Worm (Caenorhabditis elegans): Measurements from ENCODE around the gene F52D10.4.

F52D10.4 gene

DNA sequence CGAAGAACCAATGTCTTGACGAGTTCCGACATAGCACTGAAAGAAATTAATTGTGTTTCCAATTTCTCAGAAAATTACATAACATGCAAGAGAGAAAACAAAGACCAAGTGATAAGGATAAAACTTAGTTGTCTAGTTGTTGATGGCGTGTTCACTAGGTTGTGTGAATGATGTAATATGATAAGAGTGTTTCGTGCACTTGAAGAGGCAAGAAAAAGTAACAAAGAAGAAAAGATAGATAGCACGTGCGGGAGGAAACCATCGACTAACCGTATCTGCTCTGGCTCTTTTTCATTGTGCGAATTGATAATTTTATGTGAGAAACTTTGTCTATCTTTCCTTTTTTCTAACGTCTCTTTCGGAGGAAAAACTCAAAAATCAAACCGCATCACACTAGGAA, 44.4 kb downstream of the F52D10.4 start, which contains the start of gene sfxn-1.5 (continued):
- no peak for TF ChIP-seq unc-39 (tag; optimal IDR thresholded peaks at IDR 0.05)
- no peak for TF ChIP-seq nhr-237 (tag; optimal IDR thresholded peaks at IDR 0.05)
- no peak for TF ChIP-seq fkh-2 (tag; optimal IDR thresholded peaks at IDR 0.05)

DNA sequence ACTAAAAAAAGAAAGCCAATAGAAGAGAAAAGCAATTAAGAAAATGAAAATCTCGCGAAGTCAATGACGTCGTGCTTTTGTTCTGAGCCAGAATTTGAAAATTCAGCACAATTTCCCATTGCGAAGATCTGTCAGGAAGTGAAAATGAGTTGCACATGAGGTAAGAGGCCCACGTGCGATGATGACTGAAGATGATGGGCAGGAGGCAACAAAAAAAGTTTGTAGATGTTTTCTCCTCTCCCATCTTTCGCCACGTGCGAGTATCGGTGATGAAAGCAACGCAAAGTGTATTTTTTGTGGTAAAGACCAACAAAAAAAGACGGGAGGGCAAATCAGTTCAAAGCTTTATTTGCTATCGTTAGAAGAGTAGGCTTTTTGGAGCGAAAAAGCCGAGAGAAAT, 44.8 kb downstream of the F52D10.4 start:
- TF ChIP-seq tbx-2 (tag; optimal IDR thresholded peaks at IDR 0.05) = no peak
- no peak for TF ChIP-seq elt-3 (tag; optimal IDR thresholded peaks at IDR 0.05)
- no peak for TF ChIP-seq ZK546.5 (tag; optimal IDR thresholded peaks at IDR 0.05)
- peak; percentile 45 for TF ChIP-seq pha-4 (tag; optimal IDR thresholded peaks at IDR 0.05)
- TF ChIP-seq ceh-28 (tag; optimal IDR thresholded peaks at IDR 0.05) = no peak
- no peak for TF ChIP-seq mml-1 (tag; optimal IDR thresholded peaks at IDR 0.05)

DNA sequence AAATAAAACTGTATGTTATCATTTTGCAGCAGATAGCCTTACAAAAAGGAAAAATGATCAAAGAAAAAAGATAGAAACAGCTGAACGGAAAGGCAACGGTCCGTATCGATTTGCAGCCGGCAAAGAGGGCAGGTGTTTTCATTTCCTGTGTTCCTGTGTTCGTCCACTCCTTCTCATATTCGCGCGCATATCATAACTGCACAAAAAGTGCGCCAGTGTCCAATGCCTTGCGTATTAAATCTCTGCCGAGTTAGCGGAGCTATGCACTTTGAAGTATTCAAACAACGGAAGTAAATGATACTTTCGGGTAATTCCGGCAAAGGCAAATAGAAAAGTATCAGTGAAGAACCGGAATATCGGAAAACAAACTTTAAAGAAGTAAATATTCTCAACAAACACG, 45.3 kb downstream of the F52D10.4 start:
- TF ChIP-seq pha-4 (tag; optimal IDR thresholded peaks at IDR 0.05) (peak; percentile 4), unc-39 (tag; optimal IDR thresholded peaks at IDR 0.05) (no peak), ceh-16 (tag; optimal IDR thresholded peaks at IDR 0.05) (no peak), R02D3.7 (tag; optimal IDR thresholded peaks at IDR 0.05) (no peak), egl-27 (tag; optimal IDR thresholded peaks at IDR 0.05) (no peak), hmg-11 (tag; optimal IDR thresholded peaks at IDR 0.05) (peak; percentile 16), ceh-28 (tag; optimal IDR thresholded peaks at IDR 0.05) (peak; percentile 7), ceh-9 (tag; optimal IDR thresholded peaks at IDR 0.05) (no peak)

DNA sequence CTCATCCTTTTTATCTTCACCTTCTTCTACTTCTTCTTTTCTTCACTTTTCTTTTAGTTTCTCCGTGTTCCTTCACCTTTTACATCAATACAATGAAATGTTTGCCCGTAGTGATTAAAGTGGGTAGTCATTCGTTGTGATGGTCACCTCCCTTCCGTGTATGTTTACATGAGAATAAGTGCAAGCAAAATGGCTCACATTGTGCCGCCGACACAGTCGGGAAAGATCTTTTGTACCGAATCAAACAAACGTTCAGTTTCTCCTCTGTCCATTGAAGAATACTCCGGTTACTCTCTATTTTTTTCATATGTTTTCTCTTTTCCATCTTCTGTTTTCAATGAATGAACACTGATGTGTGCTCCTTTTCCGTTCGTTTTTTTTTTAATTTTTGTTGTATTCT, 46.9 kb downstream of the F52D10.4 start:
- TF ChIP-seq nhr-77 (tag; optimal IDR thresholded peaks at IDR 0.05) = no peak
- no peak for TF ChIP-seq fkh-10 (GFP tag; optimal IDR thresholded peaks at IDR 0.05)
- TF ChIP-seq hmg-11 (tag; optimal IDR thresholded peaks at IDR 0.05) = no peak
- peak; percentile 64 for TF ChIP-seq pha-4 (tag; optimal IDR thresholded peaks at IDR 0.05)
- no peak for TF ChIP-seq ztf-4 (tag; optimal IDR thresholded peaks at IDR 0.05)
- TF ChIP-seq zag-1 (tag; optimal IDR thresholded peaks at IDR 0.05) = no peak

DNA sequence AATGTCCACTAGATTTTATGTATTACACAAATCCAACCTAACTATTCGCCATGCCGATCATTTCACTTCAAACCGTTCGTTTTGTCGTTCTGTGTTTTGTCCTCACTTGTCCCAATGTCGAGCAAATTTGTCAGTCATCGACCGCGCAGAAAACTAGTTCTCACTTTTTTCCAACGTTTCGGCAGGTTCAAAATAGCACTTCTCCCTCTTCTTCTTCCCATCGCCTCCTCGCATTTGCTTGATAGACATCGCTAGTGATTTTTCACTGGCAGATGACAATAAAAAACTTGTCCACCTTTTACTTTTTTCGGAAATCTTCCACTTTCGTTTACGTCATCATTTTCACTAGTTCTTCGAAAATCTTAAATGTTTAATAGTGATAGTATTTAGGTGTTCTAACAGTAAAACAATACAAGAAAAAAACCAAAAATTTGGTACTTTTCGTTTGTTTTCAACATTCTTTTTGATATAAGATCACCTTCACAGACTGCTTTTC, 48.3 kb downstream of the F52D10.4 start:
- no peak for TF ChIP-seq jun-1 (tag; optimal IDR thresholded peaks at IDR 0.05)
- peak; percentile 16 for TF ChIP-seq elt-1 (tag; optimal IDR thresholded peaks at IDR 0.05)
- peak; percentile 80 for TF ChIP-seq nhr-25 (tag; optimal IDR thresholded peaks at IDR 0.05)
- no peak for TF ChIP-seq pha-4 (tag; optimal IDR thresholded peaks at IDR 0.05)
- TF ChIP-seq ceh-82 (tag; optimal IDR thresholded peaks at IDR 0.05) = no peak
- TF ChIP-seq nhr-28 (tag; optimal IDR thresholded peaks at IDR 0.05) = no peak
- TF ChIP-seq ztf-11 (tag; optimal IDR thresholded peaks at IDR 0.05) = no peak
- TF ChIP-seq lin-15B (tag; optimal IDR thresholded peaks at IDR 0.05) = no peak
- no peak for TF ChIP-seq egl-27 (tag; optimal IDR thresholded peaks at IDR 0.05)
- TF ChIP-seq nhr-67 (tag; optimal IDR thresholded peaks at IDR 0.05) = no peak
- no peak for TF ChIP-seq lsy-12 (tag; optimal IDR thresholded peaks at IDR 0.05)
- TF ChIP-seq skn-1 (tag; optimal IDR thresholded peaks at IDR 0.05) = no peak
- TF ChIP-seq ceh-9 (tag; optimal IDR thresholded peaks at IDR 0.05) = no peak
- TF ChIP-seq ama-1 (optimal IDR thresholded peaks at IDR 0.05) = no peak
- TF ChIP-seq pqm-1 (tag; optimal IDR thresholded peaks at IDR 0.05) = no peak
- TF ChIP-seq ZK546.5 (tag; optimal IDR thresholded peaks at IDR 0.05) = no peak
- TF ChIP-seq aly-2 (tag; optimal IDR thresholded peaks at IDR 0.05) = no peak

DNA sequence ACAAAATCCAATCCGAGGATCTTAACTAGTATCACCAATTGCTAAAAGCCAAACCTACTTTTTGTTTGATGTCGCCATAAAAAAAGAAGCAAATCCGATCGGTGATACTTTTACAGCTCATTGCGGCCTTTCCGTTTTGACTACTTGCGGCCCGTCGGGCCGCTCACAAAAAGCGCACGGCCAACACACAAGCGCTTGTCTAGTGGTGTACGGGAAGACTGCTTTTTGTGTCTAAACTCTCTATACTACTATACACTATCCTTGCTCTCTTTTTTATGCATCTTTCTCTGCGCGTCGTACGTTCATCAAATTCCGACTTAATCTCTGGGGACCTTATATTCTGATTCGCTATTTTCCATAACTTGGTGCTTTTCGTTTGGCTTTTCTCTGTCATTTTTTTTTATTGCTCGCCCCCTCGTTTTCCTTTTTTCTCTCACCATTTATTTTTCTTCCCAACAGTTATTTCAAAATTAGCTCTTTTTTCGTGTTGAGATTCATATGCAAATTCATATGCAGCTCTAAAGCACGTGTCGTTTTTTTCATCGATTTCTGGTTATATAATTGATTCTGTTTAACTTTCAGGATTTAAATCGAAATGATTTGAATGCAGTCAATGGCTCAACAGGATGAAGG, 49.4 kb downstream of the F52D10.4 start, which contains the start of gene noca-2:
TSS of gene noca-2 (plus strand) at position 583 of the 633 bp plus-strand sequence.
- TF ChIP-seq unc-39 (tag; optimal IDR thresholded peaks at IDR 0.05) (no peak), lin-39 (tag; optimal IDR thresholded peaks at IDR 0.05) (peak; percentile 60), hmg-11 (tag; optimal IDR thresholded peaks at IDR 0.05) (peak; percentile 48), jun-1 (tag; optimal IDR thresholded peaks at IDR 0.05) (no peak), unc-62 (GFP tag; optimal IDR thresholded peaks at IDR 0.05) (peak; percentile 2), tbx-2 (tag; optimal IDR thresholded peaks at IDR 0.05) (no peak), nfya-1 (tag; optimal IDR thresholded peaks at IDR 0.05; ENCODE audit: insufficient read depth) (peak; percentile 77), egl-5 (tag; optimal IDR thresholded peaks at IDR 0.05) (peak; percentile 29), pha-4 (tag; optimal IDR thresholded peaks at IDR 0.05) (peak; percentile 38), fos-1 (tag; optimal IDR thresholded peaks at IDR 0.05) (no peak), pqm-1 (tag; optimal IDR thresholded peaks at IDR 0.05) (peak; percentile 8)

Measured in whole organism, L3 larva.